Worm (Caenorhabditis elegans) whole organism, mixed stage, embryonic: Measurements from ENCODE around the gene srab-16.
"Not testable (repeated sequence)": the region's sequence is repeated elsewhere in the genome, so short reads cannot be mapped to it uniquely, and the experiment has no call there.

Experiments
- bed-3 ChIP-seq: fragments of 200-800 bp; sonication (Bioruptor generic); optimal IDR thresholded peaks from 3 replicates; lab custom pipeline; 2018; ENCODE audit warnings: mild to moderate bottlenecking, missing genetic modification characterization, moderate library complexity, missing compliant biosample characterization
- blmp-1 ChIP-seq: fragments of 150-350 bp; optimal IDR thresholded peaks from 2 replicates; lab custom pipeline; 2014; ENCODE audit warnings: missing biosample characterization, missing genetic modification characterization
- ceh-39 ChIP-seq: fragments of 150-350 bp; optimal IDR thresholded peaks from 2 replicates; lab custom pipeline; 2014; ENCODE audit warnings: missing biosample characterization, missing genetic modification characterization
- ceh-43 ChIP-seq: fragments of 200-800 bp; sonication (Bioruptor generic); optimal IDR thresholded peaks from 2 replicates; lab custom pipeline; 2018; ENCODE audit warnings: mild to moderate bottlenecking, missing genetic modification characterization, moderate library complexity, missing compliant biosample characterization
- drap-1 ChIP-seq: fragments of 200-800 bp; sonication (Bioruptor generic); optimal IDR thresholded peaks from 3 replicates; lab custom pipeline; 2018; ENCODE audit warnings: mild to moderate bottlenecking, missing genetic modification characterization, missing compliant biosample characterization
- elt-1 ChIP-seq: sonication (generic microtip); optimal IDR thresholded peaks from 2 replicates; lab custom pipeline; 2017; ENCODE audit warnings: missing genetic modification characterization, mild to moderate bottlenecking, missing compliant biosample characterization, antibody characterized with exemption, moderate library complexity, borderline replicate concordance; ENCODE audit not compliant: insufficient read depth
- elt-3 ChIP-seq: fragments of 150-350 bp; optimal IDR thresholded peaks from 2 replicates; lab custom pipeline; 2014; ENCODE audit warnings: missing biosample characterization, missing genetic modification characterization
- ham-2 ChIP-seq: fragments of 200-800 bp; sonication (Bioruptor generic); optimal IDR thresholded peaks from 2 replicates; lab custom pipeline; 2018; ENCODE audit warnings: mild to moderate bottlenecking, missing genetic modification characterization, missing compliant biosample characterization
- lin-32 ChIP-seq: fragments of 200-800 bp; sonication (Bioruptor generic); optimal IDR thresholded peaks from 2 replicates; lab custom pipeline; 2018; ENCODE audit warnings: mild to moderate bottlenecking, missing genetic modification characterization, missing compliant biosample characterization
- lsy-2 ChIP-seq: fragments of 150-350 bp; optimal IDR thresholded peaks from 2 replicates; lab custom pipeline; 2014; ENCODE audit warnings: missing biosample characterization, missing genetic modification characterization
- mls-2 ChIP-seq: sonication (generic microtip); optimal IDR thresholded peaks from 2 replicates; lab custom pipeline; 2016; ENCODE audit warnings: mild to moderate bottlenecking, missing genetic modification characterization, moderate library complexity, missing compliant biosample characterization
- nhr-12 ChIP-seq: fragments of 150-350 bp; optimal IDR thresholded peaks from 2 replicates; lab custom pipeline; 2014; ENCODE audit warnings: missing biosample characterization, missing genetic modification characterization
- nhr-2 ChIP-seq: fragments of 150-350 bp; optimal IDR thresholded peaks from 2 replicates; lab custom pipeline; 2014; ENCODE audit warnings: missing biosample characterization, missing genetic modification characterization
- nhr-237 ChIP-seq: fragments of 150-350 bp; optimal IDR thresholded peaks from 2 replicates; lab custom pipeline; 2014; ENCODE audit warnings: missing biosample characterization, missing genetic modification characterization
- nhr-76 ChIP-seq: sonication (generic microtip); optimal IDR thresholded peaks from 2 replicates; lab custom pipeline; 2017; ENCODE audit warnings: missing biosample characterization, missing genetic modification characterization
- pha-4 ChIP-seq: fragments of 150-350 bp; optimal IDR thresholded peaks from 2 replicates; lab custom pipeline; 2018; ENCODE audit warnings: missing biosample characterization, missing genetic modification reagents, missing genetic modification characterization
- snpc-4 ChIP-seq: fragments of 150-350 bp; optimal IDR thresholded peaks from 2 replicates; lab custom pipeline; 2014; ENCODE audit warnings: missing biosample characterization, missing genetic modification characterization
- sptf-1 ChIP-seq: sonication (generic microtip); optimal IDR thresholded peaks from 2 replicates; lab custom pipeline; 2017; ENCODE audit warnings: mild to moderate bottlenecking, missing genetic modification characterization, moderate library complexity, missing compliant biosample characterization
- unc-120 ChIP-seq: sonication (generic microtip); optimal IDR thresholded peaks from 2 replicates; lab custom pipeline; 2017; ENCODE audit warnings: missing genetic modification characterization, missing compliant biosample characterization; ENCODE audit not compliant: poor library complexity, severe bottlenecking
- unc-39 ChIP-seq: fragments of 150-350 bp; optimal IDR thresholded peaks from 2 replicates; lab custom pipeline; 2014; ENCODE audit warnings: missing biosample characterization, missing genetic modification characterization
- zip-8 ChIP-seq: fragments of 150-350 bp; optimal IDR thresholded peaks from 2 replicates; lab custom pipeline; 2014; ENCODE audit warnings: missing biosample characterization, missing genetic modification characterization
- ztf-11 ChIP-seq: fragments of 150-350 bp; optimal IDR thresholded peaks from 2 replicates; lab custom pipeline; 2014; ENCODE audit warnings: missing biosample characterization, missing genetic modification characterization

srab-16 gene

DNA sequence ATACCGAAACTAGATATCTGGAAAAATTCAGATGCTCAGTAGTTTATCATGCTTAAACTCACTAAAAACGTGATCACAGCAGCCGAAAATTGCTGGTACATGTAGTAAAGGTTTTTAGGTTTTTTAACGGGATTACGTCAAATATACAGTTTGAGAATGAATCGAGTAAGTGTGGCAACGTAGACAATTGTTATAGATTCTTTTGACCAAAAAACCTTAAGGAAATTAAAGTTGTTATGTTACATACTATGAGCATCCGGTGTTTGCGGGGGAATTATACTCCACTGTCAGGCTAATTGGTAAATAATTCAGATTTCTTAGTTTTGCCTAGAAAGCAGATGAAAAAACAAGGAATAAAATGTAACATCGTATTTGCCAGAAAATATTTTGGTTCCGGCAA lies 38.1 kb downstream of the srab-16 start, which contains the start of gene srx-32:
Gene srx-32 (minus strand): TSS at position 101 of the 400 bp plus-strand sequence.
- TF ChIP-seq snpc-4 (tag; lab: Kevin White, UChicago); ham-2 (GFP tag; lab: Kevin White, UChicago); elt-1 (tag; lab: Kevin White, UChicago): not testable (repeated sequence)

DNA sequence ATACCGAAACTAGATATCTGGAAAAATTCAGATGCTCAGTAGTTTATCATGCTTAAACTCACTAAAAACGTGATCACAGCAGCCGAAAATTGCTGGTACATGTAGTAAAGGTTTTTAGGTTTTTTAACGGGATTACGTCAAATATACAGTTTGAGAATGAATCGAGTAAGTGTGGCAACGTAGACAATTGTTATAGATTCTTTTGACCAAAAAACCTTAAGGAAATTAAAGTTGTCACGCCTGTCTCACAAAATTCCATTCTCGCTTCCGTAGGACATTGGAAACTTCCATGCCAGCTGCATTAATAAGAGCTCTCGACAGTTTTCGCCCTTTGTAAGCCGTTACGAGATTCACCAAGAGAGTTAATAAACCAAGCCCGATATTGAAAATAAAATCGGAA lies 40.4 kb downstream of the srab-16 start, which contains the start of gene srx-31:
Gene srx-31 (minus strand): TSS at position 101 of the 400 bp plus-strand sequence.
- TF ChIP-seq ztf-11 (tag; lab: Kevin White, UChicago); snpc-4 (tag; lab: Kevin White, UChicago); nhr-76: not testable (repeated sequence)

DNA sequence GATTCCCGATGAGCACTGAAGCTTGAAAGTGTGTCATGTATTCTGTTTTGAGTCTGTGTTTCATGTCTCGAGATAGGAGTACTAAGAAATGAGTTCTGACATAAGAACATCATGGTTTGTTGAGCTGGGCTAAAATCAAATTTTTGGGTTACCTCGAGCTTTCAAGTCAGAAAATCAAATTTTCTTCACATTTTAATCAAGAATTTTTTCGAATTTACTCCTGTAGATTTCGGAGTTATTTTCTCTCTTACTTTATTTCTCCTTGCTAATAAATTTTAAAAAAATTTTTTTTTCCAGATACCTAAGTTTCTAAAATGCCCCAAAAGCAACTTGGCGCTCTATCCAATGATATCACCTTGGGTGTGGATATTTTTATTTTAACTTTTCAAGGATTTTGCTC lies 43.6 kb downstream of the srab-16 start, which contains the start of gene F41H8.2:
Gene F41H8.2 (plus strand): TSS at position 301 of the 400 bp plus-strand sequence.
- TF ChIP-seq ceh-39 (tag; lab: Kevin White, UChicago) = no peak
- TF ChIP-seq lin-32 (GFP tag; lab: Kevin White, UChicago) = no peak
- TF ChIP-seq bed-3 (GFP tag; lab: Kevin White, UChicago) = no peak
- TF ChIP-seq nhr-2 (tag; lab: Kevin White, UChicago) = no peak
- TF ChIP-seq drap-1 (GFP tag; lab: Kevin White, UChicago) = no peak
- no peak for TF ChIP-seq blmp-1 (tag; lab: Kevin White, UChicago)
- no peak for TF ChIP-seq mls-2 (tag; lab: Kevin White, UChicago)
- no peak for TF ChIP-seq ztf-11 (tag; lab: Kevin White, UChicago)
- TF ChIP-seq ceh-43 (GFP tag; lab: Kevin White, UChicago) = no peak
- TF ChIP-seq zip-8 (tag; lab: Kevin White, UChicago) = no peak
- TF ChIP-seq nhr-12 = no peak
- no peak for TF ChIP-seq nhr-237 (tag; lab: Kevin White, UChicago)
- no peak for TF ChIP-seq pha-4 (tag; lab: Kevin White, UChicago)
- TF ChIP-seq unc-120 = no peak
- no peak for TF ChIP-seq unc-39
- no peak for TF ChIP-seq sptf-1 (tag; lab: Kevin White, UChicago)

DNA sequence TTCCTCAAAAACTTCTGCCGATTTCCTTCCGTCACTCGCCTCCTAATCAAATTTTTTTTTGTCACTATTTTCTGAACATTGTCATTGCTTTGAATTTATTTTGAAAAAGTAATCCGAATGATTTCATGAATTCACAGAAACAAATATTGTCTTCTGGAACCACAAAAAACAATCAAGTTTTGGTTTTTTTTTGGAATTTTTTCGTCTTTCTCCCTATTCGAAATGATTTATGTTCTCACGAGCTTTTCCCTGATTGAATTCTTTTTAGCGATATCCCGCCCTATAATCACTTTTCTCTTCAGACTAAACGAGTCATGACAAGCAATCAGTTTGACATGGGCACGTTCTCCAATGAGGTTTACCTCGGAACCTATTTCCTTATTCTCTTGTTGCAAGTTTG lies 50.8 kb downstream of the srab-16 start, which contains the start of gene F41H8.1:
Gene F41H8.1 (plus strand): TSS at position 301 of the 400 bp plus-strand sequence.
- TF ChIP-seq lsy-2 (tag; lab: Kevin White, UChicago) (no peak), elt-1 (tag; lab: Kevin White, UChicago) (no peak), zip-8 (tag; lab: Kevin White, UChicago) (no peak), elt-3 (tag; lab: Kevin White, UChicago) (no peak), mls-2 (tag; lab: Kevin White, UChicago) (no peak), ceh-39 (tag; lab: Kevin White, UChicago) (no peak), sptf-1 (tag; lab: Kevin White, UChicago) (no peak), bed-3 (GFP tag; lab: Kevin White, UChicago) (no peak)
